Fruit fly (Drosophila melanogaster) whole organism, embryonic: ENCODE data around the gene CG43886.
A peak's percentile ranks its signal among the peaks of the same experiment; 100 is the strongest.

Source experiments
- Atf-2 ChIP-seq: fragments of 200-800 bp; sonication (Bioruptor generic); optimal IDR thresholded peaks from 2 replicates; lab custom pipeline; 2016; ENCODE audit warnings: missing biosample characterization, missing genetic modification characterization
- CG10267 ChIP-seq: fragments of 200-800 bp; sonication (Bioruptor generic); optimal IDR thresholded peaks from 2 replicates; lab custom pipeline; 2018; ENCODE audit warnings: missing biosample characterization, mild to moderate bottlenecking, missing genetic modification characterization, moderate library complexity
- CG10462 ChIP-seq: fragments of 200-800 bp; sonication (Bioruptor generic); optimal IDR thresholded peaks from 2 replicates; lab custom pipeline; 2016; ENCODE audit warnings: missing biosample characterization, missing genetic modification characterization
- CG10979 ChIP-seq: fragments of 200-800 bp; sonication (Bioruptor generic); optimal IDR thresholded peaks from 2 replicates; lab custom pipeline; 2018; ENCODE audit warnings: missing biosample characterization, mild to moderate bottlenecking, missing genetic modification characterization, moderate library complexity
- CG11456 ChIP-seq: fragments of 200-800 bp; sonication (Bioruptor generic); IDR thresholded peaks from 3 replicates; pipeline ENCODE4 v1.3.6; 2022; ENCODE audit warnings: missing biosample characterization, missing genetic modification characterization
- CG12219 ChIP-seq: fragments of 200-800 bp; sonication (Bioruptor generic); optimal IDR thresholded peaks from 3 replicates; lab custom pipeline; 2018; ENCODE audit warnings: missing biosample characterization, mild to moderate bottlenecking, missing genetic modification characterization
- CG14441 ChIP-seq: fragments of 200-800 bp; sonication (Bioruptor generic); IDR thresholded peaks from 2 replicates; pipeline ENCODE4 v1.3.6; 2022; ENCODE audit warnings: missing biosample characterization, missing genetic modification characterization
- CG1647 ChIP-seq: fragments of 200-800 bp; sonication (Bioruptor generic); optimal IDR thresholded peaks from 3 replicates; lab custom pipeline; 2016; ENCODE audit warnings: missing biosample characterization, missing genetic modification characterization
- CG17361 ChIP-seq: fragments of 200-800 bp; sonication (Bioruptor generic); IDR thresholded peaks from 3 replicates; pipeline ENCODE4 v1.3.6; 2022; ENCODE audit warnings: missing biosample characterization, missing genetic modification characterization
- CG17612 ChIP-seq: fragments of 200-800 bp; sonication (Bioruptor generic); IDR thresholded peaks from 2 replicates; pipeline ENCODE4 v1.3.6; 2022; ENCODE audit warnings: missing biosample characterization, missing genetic modification characterization
- CG17802 ChIP-seq: fragments of 200-800 bp; sonication (Bioruptor generic); optimal IDR thresholded peaks from 2 replicates; lab custom pipeline; 2018; ENCODE audit warnings: missing biosample characterization, mild to moderate bottlenecking, missing genetic modification characterization, moderate library complexity
- CG1792 ChIP-seq: fragments of 200-800 bp; sonication (Bioruptor generic); optimal IDR thresholded peaks from 2 replicates; lab custom pipeline; 2016; ENCODE audit warnings: missing biosample characterization, missing genetic modification characterization
- CG1832 ChIP-seq: fragments of 200-800 bp; sonication (Bioruptor generic); optimal IDR thresholded peaks from 2 replicates; lab custom pipeline; 2017; ENCODE audit warnings: missing biosample characterization, mild to moderate bottlenecking, missing genetic modification characterization, inconsistent platforms
- CG2199 ChIP-seq: fragments of 200-800 bp; sonication (Bioruptor generic); IDR thresholded peaks from 3 replicates; pipeline ENCODE4 v1.3.6; 2022; ENCODE audit warnings: missing biosample characterization, missing genetic modification characterization
- CG30020 ChIP-seq: fragments of 200-800 bp; optimal IDR thresholded peaks from 2 replicates; lab custom pipeline; 2019; ENCODE audit warnings: missing biosample characterization, mild to moderate bottlenecking, missing genetic modification characterization, moderate library complexity
- CG33557 ChIP-seq: fragments of 200-800 bp; sonication (Bioruptor generic); optimal IDR thresholded peaks from 2 replicates; lab custom pipeline; 2019; ENCODE audit warnings: missing biosample characterization, mild to moderate bottlenecking, missing genetic modification characterization, moderate library complexity
- CG3726 ChIP-seq: fragments of 200-800 bp; sonication (Bioruptor generic); IDR thresholded peaks from 3 replicates; pipeline ENCODE4, ENCODE4 v1.3.6; 2022; ENCODE audit warnings: missing biosample characterization, missing genetic modification characterization
- CG7839 ChIP-seq: fragments of 200-800 bp; sonication (Bioruptor generic); optimal IDR thresholded peaks from 3 replicates; lab custom pipeline; 2018; ENCODE audit warnings: missing biosample characterization, mild to moderate bottlenecking, missing genetic modification characterization, moderate library complexity
- CG8388 ChIP-seq: fragments of 200-800 bp; sonication (Bioruptor generic); optimal IDR thresholded peaks from 2 replicates; lab custom pipeline; 2019; ENCODE audit warnings: missing biosample characterization, mild to moderate bottlenecking, missing genetic modification characterization, moderate library complexity
- Dip2 ChIP-seq: fragments of 200-800 bp; sonication (Bioruptor generic); IDR thresholded peaks from 2 replicates; pipeline ENCODE4 v1.3.6; 2022; ENCODE audit warnings: missing biosample characterization, missing genetic modification characterization
- Dp ChIP-seq: fragments of 200-800 bp; sonication (Bioruptor generic); optimal IDR thresholded peaks from 2 replicates; lab custom pipeline; 2018; ENCODE audit warnings: missing biosample characterization, mild to moderate bottlenecking, missing genetic modification characterization, moderate library complexity
- Gsc ChIP-seq: fragments of 200-800 bp; sonication (Bioruptor generic); IDR thresholded peaks from 2 replicates; pipeline ENCODE4 v1.3.6; 2022; ENCODE audit warnings: missing biosample characterization, missing genetic modification characterization
- Hr51 ChIP-seq, 2 experiments: fragments of 200-800 bp; sonication (Bioruptor generic); optimal IDR thresholded peaks; 2 replicates in 1 of 2; 3 replicates in 1 of 2; lab custom pipeline; 2016 to 2018; ENCODE audit warnings: missing biosample characterization in 2 of 2, missing genetic modification characterization in 2 of 2, mild to moderate bottlenecking in 1 of 2, moderate library complexity in 1 of 2
- MBD-R2 ChIP-seq: fragments of 200-800 bp; sonication (Bioruptor generic); IDR thresholded peaks from 2 replicates; pipeline ENCODE4 v1.3.6; 2022; ENCODE audit warnings: missing biosample characterization, missing genetic modification characterization
- Pdp1 ChIP-seq, 2 experiments: fragments of 200-800 bp; sonication (Bioruptor generic); optimal IDR thresholded peaks; 3 replicates each; lab custom pipeline; 2016; ENCODE audit warnings: missing biosample characterization in 2 of 2, missing genetic modification characterization in 2 of 2, mild to moderate bottlenecking in 1 of 2, moderate library complexity in 1 of 2
- Spps ChIP-seq: fragments of 200-800 bp; sonication (Bioruptor generic); optimal IDR thresholded peaks from 2 replicates; lab custom pipeline; 2018; ENCODE audit warnings: missing biosample characterization, mild to moderate bottlenecking, missing genetic modification characterization
- Sry-β ChIP-seq: fragments of 200-800 bp; sonication (Bioruptor generic); optimal IDR thresholded peaks from 2 replicates; lab custom pipeline; 2018; ENCODE audit warnings: missing biosample characterization, mild to moderate bottlenecking, missing genetic modification characterization, moderate library complexity
- TFAM ChIP-seq: fragments of 200-800 bp; sonication (Bioruptor generic); optimal IDR thresholded peaks from 2 replicates; lab custom pipeline; 2017; ENCODE audit warnings: missing biosample characterization, missing genetic modification characterization, inconsistent platforms
- Usf ChIP-seq: fragments of 200-800 bp; sonication (Bioruptor generic); optimal IDR thresholded peaks from 2 replicates; lab custom pipeline; 2017; ENCODE audit warnings: missing genotype, missing biosample characterization, missing genetic modification characterization
- al ChIP-seq: fragments of 200-800 bp; sonication (Bioruptor generic); IDR thresholded peaks from 2 replicates; pipeline ENCODE4 v1.3.6; 2022; ENCODE audit warnings: missing biosample characterization, missing genetic modification characterization
- bcd ChIP-seq: fragments of 200-800 bp; sonication (Bioruptor generic); optimal IDR thresholded peaks from 2 replicates; lab custom pipeline; 2017; ENCODE audit warnings: missing biosample characterization, mild to moderate bottlenecking, missing genetic modification characterization
- cas ChIP-seq: fragments of 200-800 bp; sonication (Bioruptor generic); IDR thresholded peaks from 2 replicates; pipeline ENCODE4 v1.3.6; 2022; ENCODE audit warnings: missing biosample characterization, missing genetic modification characterization
- corto ChIP-seq: fragments of 200-800 bp; sonication (Bioruptor generic); optimal IDR thresholded peaks from 2 replicates; lab custom pipeline; 2016; ENCODE audit warnings: missing biosample characterization, mild to moderate bottlenecking, missing genetic modification characterization, moderate library complexity
- croc ChIP-seq: fragments of 200-800 bp; sonication (Bioruptor generic); conservative IDR thresholded peaks from 3 replicates; pipeline ENCODE4 v1.3.6; 2022; ENCODE audit warnings: missing biosample characterization, missing genetic modification characterization
- cwo ChIP-seq: fragments of 200-800 bp; sonication (Bioruptor generic); optimal IDR thresholded peaks from 3 replicates; lab custom pipeline; 2017; ENCODE audit warnings: missing biosample characterization, missing genetic modification characterization, mild to moderate bottlenecking, moderate library complexity, missing genetic modification reagents
- dysf ChIP-seq: fragments of 200-800 bp; sonication (Bioruptor generic); IDR thresholded peaks from 3 replicates; pipeline ENCODE4 v1.3.6; 2022; ENCODE audit warnings: missing biosample characterization, missing genetic modification characterization
- fru ChIP-seq: fragments of >200 bp; optimal IDR thresholded peaks from 2 replicates; lab custom pipeline; 2017
- gem ChIP-seq: fragments of 200-800 bp; sonication (Bioruptor generic); optimal IDR thresholded peaks from 2 replicates; lab custom pipeline; 2019; ENCODE audit warnings: missing biosample characterization, mild to moderate bottlenecking, missing genetic modification characterization, moderate library complexity
- kay ChIP-seq: fragments of 200-800 bp; sonication (Bioruptor generic); optimal IDR thresholded peaks from 2 replicates; lab custom pipeline; 2016; ENCODE audit warnings: missing biosample characterization, missing genetic modification characterization
- klu ChIP-seq: fragments of 200-800 bp; sonication (Bioruptor generic); IDR thresholded peaks from 2 replicates; pipeline ENCODE4 v1.3.6; 2022; ENCODE audit warnings: missing biosample characterization, missing genetic modification characterization
- pzg ChIP-seq: fragments of 200-800 bp; sonication (Bioruptor generic); optimal IDR thresholded peaks from 3 replicates; lab custom pipeline; 2018; ENCODE audit warnings: missing biosample characterization, mild to moderate bottlenecking, missing genetic modification characterization, moderate library complexity
- rib ChIP-seq: fragments of 200-800 bp; sonication (Bioruptor generic); IDR thresholded peaks from 2 replicates; pipeline ENCODE4 v1.3.6; 2022; ENCODE audit warnings: missing biosample characterization, missing genetic modification characterization
- row ChIP-seq: fragments of 200-800 bp; sonication (Bioruptor generic); IDR thresholded peaks from 3 replicates; pipeline ENCODE4 v1.3.6; 2022; ENCODE audit warnings: missing biosample characterization, missing genetic modification characterization
- seq ChIP-seq: fragments of 200-800 bp; sonication (Bioruptor generic); IDR thresholded peaks from 2 replicates; pipeline ENCODE4 v1.3.6; 2022; ENCODE audit warnings: missing biosample characterization, missing genetic modification characterization
- slbo ChIP-seq: fragments of 200-800 bp; sonication (Bioruptor generic); IDR thresholded peaks from 2 replicates; pipeline ENCODE4 v1.3.6; 2022; ENCODE audit warnings: missing biosample characterization, missing genetic modification characterization
- tap ChIP-seq: fragments of 200-800 bp; optimal IDR thresholded peaks from 3 replicates; lab custom pipeline; 2019; ENCODE audit warnings: missing biosample characterization, mild to moderate bottlenecking, missing genetic modification characterization, moderate library complexity
- vnd ChIP-seq: fragments of 200-800 bp; sonication (Bioruptor generic); IDR thresholded peaks from 3 replicates; pipeline ENCODE4 v1.3.6; 2022; ENCODE audit warnings: missing biosample characterization, missing genetic modification characterization; ENCODE audit not compliant: partially characterized antibody
- wor ChIP-seq: fragments of 200-800 bp; sonication (Bioruptor generic); IDR thresholded peaks from 2 replicates; pipeline ENCODE4 v1.3.6; 2022; ENCODE audit warnings: missing biosample characterization, missing genetic modification characterization

CG43886 gene

DNA sequence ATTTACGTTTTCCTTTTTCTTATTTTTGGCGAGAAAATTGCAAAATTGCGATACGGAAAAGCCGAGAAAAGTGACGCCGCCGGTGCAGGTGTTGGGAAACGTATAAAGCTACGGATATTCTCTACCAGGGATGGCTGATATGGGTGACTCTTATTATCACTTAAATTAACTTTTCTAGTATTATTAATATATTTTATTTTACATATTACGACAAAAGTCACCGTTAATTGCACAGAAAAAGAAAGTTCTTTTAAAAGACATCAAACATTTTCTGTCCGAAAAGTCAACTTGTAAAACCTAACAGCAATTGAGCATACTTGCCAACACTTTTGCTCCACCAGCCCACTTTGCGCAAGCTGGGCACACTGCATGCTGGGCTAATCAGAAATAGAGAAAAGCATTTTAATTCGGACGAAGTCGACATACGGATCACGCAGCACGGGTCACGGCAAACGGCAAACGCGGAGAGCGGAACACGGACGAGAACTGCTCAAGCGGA is 31.8 kb downstream of the CG43886 start, which contains the start of the genes Cds and Uba2 (continued):
- TF ChIP-seq CG12219 = peak; percentile 71
- peak; percentile 81 for TF ChIP-seq croc (GFP tag; lab: Robert Waterston, UW)
- peak; percentile 87 for TF ChIP-seq seq (GFP tag; lab: Robert Waterston, UW)
- TF ChIP-seq vnd (GFP tag; lab: Robert Waterston, UW) = no peak
- TF ChIP-seq Dip2 (GFP tag; lab: Robert Waterston, UW) = no peak
- peak; percentile 89 for TF ChIP-seq tap (tag; lab: Kevin White, UChicago)
- TF ChIP-seq Atf-2 = peak; percentile 78
- TF ChIP-seq cwo = peak; percentile 83
- TF ChIP-seq Sry-β (GFP tag; lab: Kevin White, UChicago) = peak; percentile 75
- TF ChIP-seq klu = peak; percentile 88
- TF ChIP-seq wor (GFP tag; lab: Robert Waterston, UW) = peak; percentile 73
- TF ChIP-seq gem = peak; percentile 96
- peak; percentile 94 for TF ChIP-seq bcd (GFP tag; lab: Kevin White, UChicago)
- TF ChIP-seq CG10979 (tag; lab: Kevin White, UChicago) = peak; percentile 84
- peak; percentile 62; the same call in 1 of the 2 replicates for TF ChIP-seq Gsc (GFP tag; lab: Robert Waterston, UW)
- TF ChIP-seq fru (lab: Kevin White, UChicago) = no peak
- peak; percentile 82 for TF ChIP-seq CG30020 (tag; lab: Kevin White, UChicago)
- peak; percentile 82 for TF ChIP-seq CG17612
- peak; percentile 94 for TF ChIP-seq al (GFP tag; lab: Robert Waterston, UW)

DNA sequence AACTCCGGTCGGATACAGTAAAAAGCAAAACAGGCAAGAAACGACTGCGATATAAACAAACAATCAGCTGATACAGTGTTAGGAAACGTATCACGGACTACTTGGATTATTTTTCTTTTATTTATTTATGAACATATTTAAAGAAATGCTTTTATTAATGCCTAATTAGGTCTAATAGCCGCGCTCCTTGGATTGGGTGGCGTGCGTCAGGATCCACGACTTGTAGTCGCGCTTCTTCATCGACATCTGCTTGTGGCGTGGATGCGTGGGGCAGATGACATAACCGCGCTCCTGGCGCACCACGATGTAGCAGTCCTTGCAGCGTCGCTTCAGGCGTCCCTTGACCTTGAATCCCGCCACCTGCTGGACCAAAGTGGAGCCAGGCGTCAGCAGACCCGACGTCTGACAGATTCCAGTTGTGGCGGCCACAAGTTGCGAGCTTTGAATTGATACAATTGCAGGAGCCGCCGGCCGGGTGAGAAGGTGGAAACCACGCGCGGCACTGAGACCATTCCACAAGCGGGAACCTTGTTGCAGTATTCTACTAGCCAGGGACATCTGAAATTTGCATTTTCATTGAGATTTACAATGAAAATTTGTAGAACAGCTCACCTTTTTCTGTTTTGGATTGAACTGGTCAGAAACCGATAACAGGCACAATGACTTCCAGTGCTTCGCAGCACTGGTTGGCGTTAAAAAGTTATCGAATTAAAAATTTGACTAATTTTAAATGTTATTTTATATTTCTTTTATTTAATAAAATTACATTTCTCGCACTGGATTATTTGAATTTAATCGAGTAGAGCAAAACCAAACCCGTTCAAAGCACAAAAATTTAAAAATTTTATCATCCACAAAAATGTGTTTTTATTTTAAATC is 34.9 kb downstream of the CG43886 start, which contains the start of the genes CG7550 and mRpL36:
Gene CG7550 (minus strand): TSS at position 51 of the 879 bp plus-strand sequence.
Gene mRpL36 (minus strand): TSS at position 652 of the 879 bp plus-strand sequence.
- TF ChIP-seq CG3726 (no peak), CG10462 (GFP tag; lab: Kevin White, UChicago) (no peak), CG1792 (no peak), CG17802 (tag; lab: Kevin White, UChicago) (no peak), kay (GFP tag; lab: Kevin White, UChicago) (no peak), CG1647 (no peak), CG17612 (no peak), TFAM (no peak), pzg (GFP tag; lab: Kevin White, UChicago) (peak; percentile 10), rib (GFP tag; lab: Robert Waterston, UW) (no peak), cas (no peak), Spps (tag; lab: Kevin White, UChicago) (no peak), CG17361 (no peak), CG8388 (GFP tag; lab: Kevin White, UChicago) (no peak), row (GFP tag; lab: Robert Waterston, UW) (0 out of 3 replicates have a peak, but pooled peaks have one; percentile 10), Pdp1 (GFP tag; optimal IDR thresholded peaks at IDR 0.05; lab: Kevin White, UChicago) (peak in 1 of 2 experiments; percentile 91), corto (GFP tag; lab: Kevin White, UChicago) (no peak), CG33557 (no peak), Dp (GFP tag; lab: Kevin White, UChicago) (peak; percentile 47), Usf (no peak), CG14441 (no peak), MBD-R2 (GFP tag; lab: Robert Waterston, UW) (peak; percentile 48; the same call in 1 of the 2 replicates), slbo (GFP tag; lab: Robert Waterston, UW) (0 out of 2 replicates have a peak, but pooled peaks have one; percentile 41), CG2199 (GFP tag; lab: Robert Waterston, UW) (no peak), CG7839 (tag; lab: Kevin White, UChicago) (no peak), CG1832 (GFP tag; lab: Kevin White, UChicago) (no peak), CG11456 (GFP tag; lab: Robert Waterston, UW) (no peak), Hr51 (GFP tag; optimal IDR thresholded peaks at IDR 0.05; lab: Kevin White, UChicago) (peak in 1 of 2 experiments; percentile 13), CG10267 (tag; lab: Kevin White, UChicago) (peak; percentile 67), dysf (GFP tag; lab: Robert Waterston, UW) (no peak)
